Worm (Caenorhabditis elegans): Measurements from ENCODE around the gene C04E12.5.

DNA sequence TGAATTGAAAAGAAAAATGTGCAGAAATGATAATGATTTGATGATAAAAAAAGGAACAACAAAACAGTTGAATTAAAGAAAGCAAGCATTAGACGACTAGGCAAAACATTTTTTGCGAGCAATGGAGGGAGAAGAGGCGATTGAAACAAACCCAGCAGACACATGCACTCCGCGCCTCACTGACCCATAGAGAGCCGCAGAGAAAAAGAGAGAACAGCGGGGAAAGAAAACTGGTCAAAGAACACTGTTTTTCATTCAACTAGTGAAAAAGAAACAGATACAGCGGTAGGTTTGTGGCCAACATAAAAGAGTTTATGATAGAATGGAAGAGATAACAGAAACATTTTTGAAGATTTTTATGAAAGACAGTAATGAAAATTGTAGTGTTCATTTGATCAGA is 29.9 kb downstream of the C04E12.5 start:
- TF ChIP-seq tbx-37 (GFP tag; conservative IDR thresholded peaks at IDR 0.05), result no peak
- TF ChIP-seq ama-1 (optimal IDR thresholded peaks at IDR 0.05), result no peak
- no peak for TF ChIP-seq flt-1 (GFP tag; IDR thresholded peaks at IDR 0.05)
- TF ChIP-seq ceh-13 (GFP tag; optimal IDR thresholded peaks at IDR 0.05), result no peak
- TF ChIP-seq ets-7 (tag; optimal IDR thresholded peaks at IDR 0.05), result no peak
- TF ChIP-seq aly-1 (tag; optimal IDR thresholded peaks at IDR 0.05), result no peak
